Worm (Caenorhabditis elegans) whole organism, mixed stage, embryonic: Measurements from ENCODE around the gene Y44A6D.7.

Experiments
- elt-1 ChIP-seq: sonication (generic microtip); optimal IDR thresholded peaks from 2 replicates; lab custom pipeline; 2017; ENCODE audit warnings: missing genetic modification characterization, mild to moderate bottlenecking, missing compliant biosample characterization, antibody characterized with exemption, moderate library complexity, borderline replicate concordance; ENCODE audit not compliant: insufficient read depth
- nhr-76 ChIP-seq: sonication (generic microtip); optimal IDR thresholded peaks from 2 replicates; lab custom pipeline; 2017; ENCODE audit warnings: missing biosample characterization, missing genetic modification characterization
- pha-4 ChIP-seq: fragments of 150-350 bp; optimal IDR thresholded peaks from 2 replicates; lab custom pipeline; 2018; ENCODE audit warnings: missing biosample characterization, missing genetic modification reagents, missing genetic modification characterization
- snpc-4 ChIP-seq: fragments of 150-350 bp; optimal IDR thresholded peaks from 2 replicates; lab custom pipeline; 2014; ENCODE audit warnings: missing biosample characterization, missing genetic modification characterization

- TF ChIP-seq pha-4 (no peak), nhr-76 (no peak), snpc-4 (tag; lab: Kevin White, UChicago) (no peak), elt-1 (tag; lab: Kevin White, UChicago) (no peak)
These were observed 22.1 kb upstream of the Y44A6D.7 start, which contains the start of gene Y44A6D.3 for ce11 chrV:20792371-20792890.
